Fruit fly (Drosophila melanogaster) whole organism, embryonic: ENCODE measurements around the gene CG18508.

Experiments
- B-H2 ChIP-seq: fragments of 200-800 bp; sonication (Bioruptor generic); optimal IDR thresholded peaks from 2 replicates; lab custom pipeline; 2018; ENCODE audit warnings: missing biosample characterization, mild to moderate bottlenecking, missing genetic modification characterization
- CG10321 ChIP-seq: fragments of 200-800 bp; sonication (Bioruptor generic); IDR thresholded peaks from 2 replicates; pipeline ENCODE4 v1.3.6; 2022; ENCODE audit warnings: missing biosample characterization, missing genetic modification characterization
- CG10543 ChIP-seq: fragments of 200-800 bp; sonication (Bioruptor generic); optimal IDR thresholded peaks from 3 replicates; lab custom pipeline; 2017; ENCODE audit warnings: missing biosample characterization, mild to moderate bottlenecking, missing genetic modification characterization, moderate library complexity
- CG10654 ChIP-seq: fragments of 200-800 bp; sonication (Bioruptor generic); optimal IDR thresholded peaks from 2 replicates; lab custom pipeline; 2016; ENCODE audit warnings: missing biosample characterization, missing genetic modification characterization
- CG12155 ChIP-seq: fragments of 200-800 bp; sonication (Bioruptor generic); optimal IDR thresholded peaks from 3 replicates; lab custom pipeline; 2016; ENCODE audit warnings: missing biosample characterization, missing genetic modification characterization
- CG13296 ChIP-seq: fragments of 200-800 bp; sonication (Bioruptor generic); optimal IDR thresholded peaks from 3 replicates; lab custom pipeline; 2018; ENCODE audit warnings: missing biosample characterization, mild to moderate bottlenecking, missing genetic modification characterization
- CG14014 ChIP-seq: fragments of 200-800 bp; sonication (Bioruptor generic); IDR thresholded peaks from 2 replicates; pipeline ENCODE4 v1.3.6; 2022; ENCODE audit warnings: missing biosample characterization, missing genetic modification characterization
- CG1603 ChIP-seq: fragments of 200-800 bp; sonication (Bioruptor generic); optimal IDR thresholded peaks from 2 replicates; lab custom pipeline; 2019; ENCODE audit warnings: missing biosample characterization, mild to moderate bottlenecking, missing genetic modification characterization, moderate library complexity
- CG16863 ChIP-seq: fragments of 200-800 bp; sonication (Bioruptor generic); optimal IDR thresholded peaks from 3 replicates; lab custom pipeline; 2016; ENCODE audit warnings: missing biosample characterization, missing genetic modification characterization
- CG18011 ChIP-seq: fragments of 200-800 bp; sonication (Bioruptor generic); optimal IDR thresholded peaks from 2 replicates; lab custom pipeline; 2017; ENCODE audit warnings: missing biosample characterization, missing genetic modification characterization, mild to moderate bottlenecking, moderate library complexity, missing genotype
- CG1832 ChIP-seq: fragments of 200-800 bp; sonication (Bioruptor generic); optimal IDR thresholded peaks from 2 replicates; lab custom pipeline; 2017; ENCODE audit warnings: missing biosample characterization, mild to moderate bottlenecking, missing genetic modification characterization, inconsistent platforms
- CG34224 ChIP-seq: fragments of 200-800 bp; sonication (Bioruptor generic); IDR thresholded peaks from 3 replicates; pipeline ENCODE4 v1.3.6; 2022; ENCODE audit warnings: missing biosample characterization, missing genetic modification characterization; ENCODE audit not compliant: partially characterized antibody
- CG3726 ChIP-seq: fragments of 200-800 bp; sonication (Bioruptor generic); IDR thresholded peaks from 3 replicates; pipeline ENCODE4, ENCODE4 v1.3.6; 2022; ENCODE audit warnings: missing biosample characterization, missing genetic modification characterization
- CG4282 ChIP-seq: fragments of 200-800 bp; sonication (Bioruptor generic); optimal IDR thresholded peaks from 2 replicates; lab custom pipeline; 2016; ENCODE audit warnings: missing biosample characterization, missing genetic modification characterization
- CG4404 ChIP-seq: fragments of 200-800 bp; sonication (Bioruptor generic); IDR thresholded peaks from 2 replicates; pipeline ENCODE4 v1.3.6; 2022; ENCODE audit warnings: missing biosample characterization, missing genetic modification characterization
- CG4617 ChIP-seq: fragments of 200-800 bp; sonication (Bioruptor generic); optimal IDR thresholded peaks from 3 replicates; lab custom pipeline; 2016; ENCODE audit warnings: missing biosample characterization, missing genetic modification characterization, borderline replicate concordance
- CG9727 ChIP-seq: fragments of 200-800 bp; sonication (Bioruptor generic); optimal IDR thresholded peaks from 3 replicates; lab custom pipeline; 2017; ENCODE audit warnings: missing biosample characterization, mild to moderate bottlenecking, missing genetic modification characterization
- CTCF ChIP-seq: fragments of 200-800 bp; sonication (Bioruptor generic); optimal IDR thresholded peaks from 2 replicates; lab custom pipeline; 2017; ENCODE audit warnings: missing biosample characterization, mild to moderate bottlenecking, missing genetic modification characterization, moderate library complexity
- Dp ChIP-seq: fragments of 200-800 bp; sonication (Bioruptor generic); optimal IDR thresholded peaks from 2 replicates; lab custom pipeline; 2018; ENCODE audit warnings: missing biosample characterization, mild to moderate bottlenecking, missing genetic modification characterization, moderate library complexity
- ERR ChIP-seq: fragments of 200-800 bp; sonication (Bioruptor generic); optimal IDR thresholded peaks from 2 replicates; lab custom pipeline; 2016; ENCODE audit warnings: missing biosample characterization, missing genetic modification characterization
- Ets65A ChIP-seq: fragments of 200-800 bp; sonication (Bioruptor generic); peaks from one replicate; lab custom pipeline; 2016; ENCODE audit warnings: missing biosample characterization, missing genetic modification characterization
- Ets97D ChIP-seq: fragments of 200-800 bp; sonication (Bioruptor generic); optimal IDR thresholded peaks from 3 replicates; lab custom pipeline; 2016; ENCODE audit warnings: missing biosample characterization, missing genetic modification characterization
- Hand ChIP-seq: fragments of 200-800 bp; sonication (Bioruptor generic); optimal IDR thresholded peaks from 2 replicates; lab custom pipeline; 2017; ENCODE audit warnings: mild to moderate bottlenecking, missing biosample characterization, missing genetic modification reagents, missing genetic modification characterization
- Kr ChIP-seq: fragments of 200-800 bp; sonication (Bioruptor generic); optimal IDR thresholded peaks from 2 replicates; lab custom pipeline; 2017; ENCODE audit warnings: missing biosample characterization, mild to moderate bottlenecking, missing genetic modification characterization
- Oli ChIP-seq: fragments of 200-800 bp; sonication (Bioruptor generic); optimal IDR thresholded peaks from 2 replicates; lab custom pipeline; 2018; ENCODE audit warnings: missing biosample characterization, mild to moderate bottlenecking, missing genetic modification characterization, moderate library complexity
- Optix ChIP-seq: fragments of 200-800 bp; sonication (Bioruptor generic); IDR thresholded peaks from 3 replicates; pipeline ENCODE4 v1.3.6; 2022; ENCODE audit warnings: missing biosample characterization, missing genetic modification characterization
- Sox100B ChIP-seq: fragments of 200-800 bp; sonication (Bioruptor generic); optimal IDR thresholded peaks from 3 replicates; lab custom pipeline; 2018; ENCODE audit warnings: missing biosample characterization, mild to moderate bottlenecking, missing genetic modification characterization
- Xbp1 ChIP-seq: fragments of 200-800 bp; sonication (Bioruptor generic); optimal IDR thresholded peaks from 3 replicates; lab custom pipeline; 2016; ENCODE audit warnings: missing biosample characterization, mild to moderate bottlenecking, missing genetic modification characterization
- YL-1 ChIP-seq: fragments of 200-800 bp; sonication (Bioruptor generic); optimal IDR thresholded peaks from 3 replicates; lab custom pipeline; 2017; ENCODE audit warnings: missing biosample characterization, mild to moderate bottlenecking, missing genetic modification characterization
- ap ChIP-seq: fragments of 200-800 bp; sonication (Bioruptor generic); IDR thresholded peaks from 2 replicates; pipeline ENCODE4 v1.3.6; 2022; ENCODE audit warnings: missing biosample characterization, missing genetic modification characterization
- bcd ChIP-seq: fragments of 200-800 bp; sonication (Bioruptor generic); optimal IDR thresholded peaks from 2 replicates; lab custom pipeline; 2017; ENCODE audit warnings: missing biosample characterization, mild to moderate bottlenecking, missing genetic modification characterization
- ci ChIP-seq: fragments of 200-800 bp; sonication (Bioruptor generic); IDR thresholded peaks from 3 replicates; pipeline ENCODE4 v1.3.6; 2022; ENCODE audit warnings: missing biosample characterization, missing genetic modification characterization
- cwo ChIP-seq: fragments of 200-800 bp; sonication (Bioruptor generic); optimal IDR thresholded peaks from 3 replicates; lab custom pipeline; 2017; ENCODE audit warnings: missing biosample characterization, missing genetic modification characterization, mild to moderate bottlenecking, moderate library complexity, missing genetic modification reagents
- danr ChIP-seq: fragments of 200-800 bp; sonication (Bioruptor generic); IDR thresholded peaks from 2 replicates; pipeline ENCODE4 v1.3.6; 2022; ENCODE audit warnings: missing biosample characterization, missing genetic modification characterization
- dysf ChIP-seq: fragments of 200-800 bp; sonication (Bioruptor generic); IDR thresholded peaks from 3 replicates; pipeline ENCODE4 v1.3.6; 2022; ENCODE audit warnings: missing biosample characterization, missing genetic modification characterization
- esg ChIP-seq: fragments of 200-800 bp; sonication (Bioruptor generic); conservative IDR thresholded peaks from 2 replicates; pipeline ENCODE4 v1.3.6; 2022; ENCODE audit warnings: missing biosample characterization, missing genetic modification characterization
- fd96Cb ChIP-seq: fragments of 200-800 bp; sonication (Bioruptor generic); optimal IDR thresholded peaks from 2 replicates; lab custom pipeline; 2018; ENCODE audit warnings: missing biosample characterization, mild to moderate bottlenecking, missing genetic modification characterization, moderate library complexity
- gro ChIP-seq: fragments of 200-800 bp; sonication (Bioruptor generic); optimal IDR thresholded peaks from 2 replicates; lab custom pipeline; 2016; ENCODE audit warnings: missing biosample characterization, missing genetic modification characterization
- kay ChIP-seq: fragments of 200-800 bp; sonication (Bioruptor generic); optimal IDR thresholded peaks from 2 replicates; lab custom pipeline; 2016; ENCODE audit warnings: missing biosample characterization, missing genetic modification characterization
- lmd ChIP-seq: fragments of 200-800 bp; sonication (Bioruptor generic); IDR thresholded peaks from 2 replicates; pipeline ENCODE4 v1.3.6; 2022; ENCODE audit warnings: missing biosample characterization, missing genetic modification characterization
- lov ChIP-seq, 2 experiments: fragments of 200-800 bp in 1 of 2; fragments of >200 bp in 1 of 2; sonication (Bioruptor generic) in 1 of 2; IDR thresholded peaks in 1 of 2; optimal IDR thresholded peaks in 1 of 2; 2 replicates in 1 of 2; 3 replicates in 1 of 2; pipeline versions ENCODE4 v1.3.6 to Lab custom; 2017 to 2022; ENCODE audit warnings: missing biosample characterization in 1 of 2, missing genetic modification characterization in 1 of 2
- nmo ChIP-seq: fragments of 200-800 bp; sonication (Bioruptor generic); optimal IDR thresholded peaks from 2 replicates; lab custom pipeline; 2018; ENCODE audit warnings: missing biosample characterization, mild to moderate bottlenecking, missing genetic modification characterization, moderate library complexity
- oc ChIP-seq: fragments of 200-800 bp; sonication (Bioruptor generic); optimal IDR thresholded peaks from 2 replicates; lab custom pipeline; 2018; ENCODE audit warnings: missing biosample characterization, mild to moderate bottlenecking, missing genetic modification characterization, moderate library complexity
- pum ChIP-seq: fragments of 200-800 bp; sonication (Bioruptor generic); optimal IDR thresholded peaks from 2 replicates; lab custom pipeline; 2016; ENCODE audit warnings: missing biosample characterization, missing genetic modification characterization
- ro ChIP-seq: fragments of 200-800 bp; sonication (Bioruptor generic); IDR thresholded peaks from 2 replicates; pipeline ENCODE4 v1.3.6; 2022; ENCODE audit warnings: missing biosample characterization, missing genetic modification characterization
- slou ChIP-seq: fragments of 200-800 bp; sonication (Bioruptor generic); optimal IDR thresholded peaks from 3 replicates; lab custom pipeline; 2016; ENCODE audit warnings: missing biosample characterization, missing genetic modification characterization
- so ChIP-seq: fragments of 200-800 bp; sonication (Bioruptor generic); IDR thresholded peaks from 3 replicates; pipeline ENCODE4 v1.3.6; 2022; ENCODE audit warnings: missing biosample characterization, missing genetic modification characterization
- zen ChIP-seq: fragments of 200-800 bp; sonication (Bioruptor generic); optimal IDR thresholded peaks from 3 replicates; lab custom pipeline; 2018; ENCODE audit warnings: missing biosample characterization, mild to moderate bottlenecking, missing genetic modification characterization, moderate library complexity

The CG18508 gene

DNA sequence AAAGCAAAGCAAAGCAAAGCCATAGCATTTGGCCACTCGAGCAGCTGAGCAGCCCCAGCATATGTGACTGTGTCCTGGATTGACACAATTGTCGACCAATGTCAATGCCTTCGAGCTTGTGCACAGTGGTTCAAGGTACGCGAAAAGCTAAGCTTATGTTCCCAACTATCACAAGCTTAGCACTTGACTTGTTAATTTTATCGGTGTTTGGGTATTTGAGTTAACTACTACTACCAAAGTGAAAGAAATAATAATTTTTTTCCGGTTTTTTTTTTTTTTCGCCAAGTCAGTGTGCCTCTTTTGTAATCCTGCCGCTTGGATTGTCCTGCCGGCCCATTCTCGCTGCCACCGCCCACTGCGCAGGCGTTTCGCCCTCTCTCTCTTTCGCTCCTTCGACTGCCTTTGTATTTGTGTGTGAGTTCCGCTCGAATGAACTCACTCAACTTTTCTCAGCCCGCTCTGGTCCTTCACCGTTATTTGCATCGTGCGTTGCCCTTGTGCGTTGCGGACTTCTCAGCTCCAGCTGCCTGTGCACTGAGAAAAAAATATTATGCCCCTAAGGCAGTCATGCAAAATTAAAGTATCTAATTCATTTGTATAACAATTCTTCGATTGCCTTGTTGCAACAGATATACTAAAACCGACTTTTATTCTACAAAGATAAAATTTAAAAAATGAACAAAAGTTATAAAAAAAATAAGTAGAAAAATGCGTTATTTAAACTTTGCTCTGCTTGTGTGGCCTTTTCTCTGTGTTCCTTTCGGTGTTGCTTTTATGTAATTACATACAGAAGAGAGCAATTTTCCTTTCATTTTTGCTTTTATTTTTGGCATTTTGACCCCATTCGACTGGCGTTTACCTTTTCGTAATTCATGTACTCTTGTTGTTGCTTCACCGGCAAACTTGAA is 33.2 kb upstream of the CG18508 start (continued):
- TF ChIP-seq danr (GFP tag; lab: Robert Waterston, UW) (peak; percentile 25; the same call in 1 of the 2 replicates), CG12155 (GFP tag; lab: Kevin White, UChicago) (peak; percentile 40), Ets97D (GFP tag; lab: Kevin White, UChicago) (no peak), Xbp1 (GFP tag; lab: Kevin White, UChicago) (peak; percentile 58), CG18011 (peak; percentile 32), slou (peak; percentile 45), CG3726 (no peak), CTCF (no peak), ci (GFP tag; lab: Robert Waterston, UW) (peak; percentile 88), pum (GFP tag; lab: Kevin White, UChicago) (peak; percentile 50), B-H2 (GFP tag; lab: Kevin White, UChicago) (peak; percentile 20), zen (tag; lab: Kevin White, UChicago) (no peak), CG34224 (GFP tag; lab: Robert Waterston, UW) (no peak), ro (GFP tag; lab: Robert Waterston, UW) (0 out of 2 replicates have a peak, but pooled peaks have one; percentile 50), ERR (GFP tag; lab: Kevin White, UChicago) (peak; percentile 61), CG4282 (GFP tag; lab: Kevin White, UChicago) (peak; percentile 18), CG10543 (GFP tag; lab: Kevin White, UChicago) (peak; percentile 23), CG14014 (GFP tag; lab: Robert Waterston, UW) (peak; percentile 78), bcd (GFP tag; lab: Kevin White, UChicago) (peak; percentile 45), CG10654 (GFP tag; lab: Kevin White, UChicago) (peak; percentile 41), fd96Cb (tag; lab: Kevin White, UChicago) (peak; percentile 47), CG10321 (GFP tag; lab: Robert Waterston, UW) (no peak; the same call in 1 of the 2 replicates), lmd (GFP tag; lab: Robert Waterston, UW) (peak; percentile 75), CG16863 (peak; percentile 58), CG13296 (peak; percentile 70), Optix (GFP tag; lab: Robert Waterston, UW) (peak; percentile 72), so (GFP tag; lab: Robert Waterston, UW) (peak; percentile 58; the same call in 1 of the 3 replicates), kay (GFP tag; lab: Kevin White, UChicago) (peak; percentile 28), CG4404 (GFP tag; lab: Robert Waterston, UW) (no peak), Hand (GFP tag; lab: Kevin White, UChicago) (peak; percentile 79), YL-1 (GFP tag; lab: Kevin White, UChicago) (no peak), cwo (peak; percentile 69), Sox100B (GFP tag; lab: Kevin White, UChicago) (peak; percentile 36), CG4617 (no peak), Ets65A (GFP tag; lab: Kevin White, UChicago) (peak; percentile 93), gro (GFP tag; lab: Kevin White, UChicago) (peak; percentile 64), Kr (GFP tag; lab: Kevin White, UChicago) (no peak), dysf (GFP tag; lab: Robert Waterston, UW) (peak; percentile 84), esg (GFP tag; lab: Robert Waterston, UW) (peak; percentile 68), Oli (tag; lab: Kevin White, UChicago) (peak; percentile 60), CG9727 (GFP tag; lab: Kevin White, UChicago) (peak; percentile 43), CG1832 (no peak), nmo (peak; percentile 47), oc (peak; percentile 17), Dp (no peak), lov (optimal IDR thresholded peaks at IDR 0.05; lab: Kevin White, UChicago) (no peak), lov (GFP tag; IDR thresholded peaks at IDR 0.05; lab: Robert Waterston, UW) (no peak), CG1603 (peak; percentile 29), ap (peak; percentile 42)
